Worm (Caenorhabditis elegans) whole organism, late embryonic: ENCODE results near the gene nfki-1.
A peak's percentile ranks its signal among the peaks of the same experiment; 100 is the strongest.

ENCODE experiments used
- ama-1 ChIP-seq: fragments of 150-350 bp; optimal IDR thresholded peaks from 2 replicates; lab custom pipeline; 2014
- ceh-18 ChIP-seq: sonication (generic microtip); optimal IDR thresholded peaks from 2 replicates; lab custom pipeline; 2016; ENCODE audit warnings: missing genetic modification characterization, missing compliant biosample characterization
- ceh-22 ChIP-seq: sonication (generic microtip); optimal IDR thresholded peaks from 2 replicates; lab custom pipeline; 2017; ENCODE audit warnings: missing biosample characterization, missing genetic modification characterization
- ceh-31 ChIP-seq: sonication (generic microtip); optimal IDR thresholded peaks from 2 replicates; lab custom pipeline; 2016; ENCODE audit warnings: missing genetic modification characterization, missing compliant biosample characterization
- ceh-34 ChIP-seq: sonication (generic microtip); optimal IDR thresholded peaks from 2 replicates; lab custom pipeline; 2016; ENCODE audit warnings: mild to moderate bottlenecking, missing genetic modification characterization, missing compliant biosample characterization
- ceh-45 ChIP-seq: fragments of 200-800 bp; sonication (Bioruptor generic); IDR thresholded peaks from 2 replicates; pipeline ENCODE4 v1.3.6; 2022; ENCODE audit warnings: missing genetic modification reagents, missing genetic modification characterization, missing compliant biosample characterization
- che-1 ChIP-seq: sonication (generic microtip); optimal IDR thresholded peaks from 2 replicates; lab custom pipeline; 2016; ENCODE audit warnings: mild to moderate bottlenecking, missing genetic modification characterization, missing compliant biosample characterization
- elt-2 ChIP-seq: sonication (generic microtip); optimal IDR thresholded peaks from 2 replicates; lab custom pipeline; 2016; ENCODE audit warnings: missing genetic modification reagents, missing genetic modification characterization, missing compliant biosample characterization
- eyg-1 ChIP-seq: sonication (generic microtip); optimal IDR thresholded peaks from 2 replicates; lab custom pipeline; 2016; ENCODE audit warnings: missing genotype, missing genetic modification characterization, missing compliant biosample characterization
- fkh-10 ChIP-seq: fragments of 150-350 bp; optimal IDR thresholded peaks from 2 replicates; lab custom pipeline; 2014; ENCODE audit warnings: missing biosample characterization, missing genetic modification reagents, missing genetic modification characterization
- hlh-30 ChIP-seq: sonication (generic microtip); optimal IDR thresholded peaks from 2 replicates; lab custom pipeline; 2017; ENCODE audit warnings: antibody characterized with exemption, missing genetic modification characterization, missing compliant biosample characterization; ENCODE audit not compliant: insufficient read depth
- hlh-6 ChIP-seq: sonication (generic microtip); optimal IDR thresholded peaks from 2 replicates; lab custom pipeline; 2016; ENCODE audit warnings: missing genotype, missing genetic modification characterization, missing compliant biosample characterization
- hlh-8 ChIP-seq: sonication (generic microtip); optimal IDR thresholded peaks from 2 replicates; lab custom pipeline; 2016; ENCODE audit warnings: missing genotype, missing genetic modification characterization, missing compliant biosample characterization
- lin-11 ChIP-seq: fragments of 200-800 bp; sonication (Bioruptor generic); optimal IDR thresholded peaks from 2 replicates; lab custom pipeline; 2018; ENCODE audit warnings: mild to moderate bottlenecking, missing genetic modification characterization, missing compliant biosample characterization
- nfya-1 ChIP-seq: sonication (generic microtip); optimal IDR thresholded peaks from 2 replicates; lab custom pipeline; 2017; ENCODE audit warnings: missing genetic modification characterization, mild to moderate bottlenecking, missing compliant biosample characterization, antibody characterized with exemption, moderate library complexity
- npax-4 ChIP-seq: sonication (generic microtip); optimal IDR thresholded peaks from 2 replicates; lab custom pipeline; 2016; ENCODE audit warnings: missing genetic modification characterization, missing compliant biosample characterization
- ref-2 ChIP-seq: sonication (generic microtip); optimal IDR thresholded peaks from 2 replicates; lab custom pipeline; 2016; ENCODE audit warnings: missing genetic modification characterization, missing compliant biosample characterization
- rnt-1 ChIP-seq: sonication (generic microtip); optimal IDR thresholded peaks from 2 replicates; lab custom pipeline; 2016; ENCODE audit warnings: missing genetic modification characterization, missing compliant biosample characterization
- sdc-2 ChIP-seq: sonication (generic microtip); optimal IDR thresholded peaks from 2 replicates; lab custom pipeline; 2016; ENCODE audit warnings: missing genotype, missing genetic modification characterization, missing compliant biosample characterization
- sox-2 ChIP-seq: fragments of 200-800 bp; sonication (Bioruptor generic); IDR thresholded peaks from 2 replicates; pipeline ENCODE4 v1.3.6; 2022; ENCODE audit warnings: missing genetic modification reagents, missing genetic modification characterization, missing compliant biosample characterization
- sox-4 ChIP-seq: sonication (generic microtip); optimal IDR thresholded peaks from 2 replicates; lab custom pipeline; 2017; ENCODE audit warnings: mild to moderate bottlenecking, missing genetic modification characterization, inconsistent platforms, missing compliant biosample characterization
- tbx-2 ChIP-seq: sonication (generic microtip); optimal IDR thresholded peaks from 2 replicates; lab custom pipeline; 2016; ENCODE audit warnings: missing genetic modification characterization, missing compliant biosample characterization
- tbx-7 ChIP-seq: sonication (generic microtip); optimal IDR thresholded peaks from 2 replicates; lab custom pipeline; 2016; ENCODE audit warnings: missing genotype, missing genetic modification characterization, missing compliant biosample characterization
- unc-3 ChIP-seq, 2 experiments: fragments of 200-800 bp in 1 of 2; sonication (Bioruptor generic) in 1 of 2; sonication (generic microtip) in 1 of 2; conservative IDR thresholded peaks in 1 of 2; optimal IDR thresholded peaks in 1 of 2; 2 replicates each; pipeline versions ENCODE4 v1.3.6 to Lab custom; 2016 to 2022; ENCODE audit warnings: missing compliant biosample characterization in 2 of 2, missing genetic modification characterization in 2 of 2, missing genetic modification reagents in 1 of 2
- unc-55 ChIP-seq: sonication (generic microtip); optimal IDR thresholded peaks from 2 replicates; lab custom pipeline; 2017; ENCODE audit warnings: missing biosample characterization, missing genetic modification reagents, missing genetic modification characterization
- unc-86 ChIP-seq: sonication (generic microtip); optimal IDR thresholded peaks from 2 replicates; lab custom pipeline; 2016; ENCODE audit warnings: missing genetic modification characterization, missing compliant biosample characterization
- zip-5 ChIP-seq: sonication (generic microtip); optimal IDR thresholded peaks from 2 replicates; lab custom pipeline; 2016; ENCODE audit warnings: missing genetic modification characterization, missing compliant biosample characterization

The nfki-1 gene

DNA sequence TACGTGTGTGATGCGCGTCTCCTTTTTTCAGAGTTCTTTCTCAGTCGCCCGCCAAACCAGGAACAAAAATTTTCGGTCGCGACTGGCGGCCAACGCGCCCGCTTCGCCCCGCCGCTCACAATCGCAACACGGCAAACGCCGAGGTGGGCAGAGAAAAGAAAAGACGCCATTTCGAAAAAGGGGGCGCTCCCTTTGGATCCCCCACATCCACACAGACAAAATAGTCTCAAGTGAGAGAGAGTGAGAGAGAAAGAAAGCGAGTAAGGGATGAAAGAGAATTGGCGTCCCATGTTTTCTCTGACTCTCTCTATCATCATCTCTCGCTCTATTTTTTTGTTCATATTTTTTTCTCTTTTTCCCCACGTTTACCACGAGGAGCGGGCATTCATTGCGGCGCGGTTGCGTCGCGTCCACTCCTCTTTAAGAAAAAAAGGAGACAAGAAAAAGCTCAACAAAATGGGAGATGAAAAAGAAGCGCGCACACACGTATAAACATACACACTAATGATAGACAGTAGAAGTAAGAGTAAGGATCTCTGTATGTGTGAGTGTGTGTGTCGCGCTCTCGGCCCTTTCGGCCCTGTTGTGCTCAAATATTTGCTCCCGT lies 1.1 kb upstream of the nfki-1 start (continued):
- no peak for TF ChIP-seq lin-11 (tag; lab: Kevin White, UChicago)
- TF ChIP-seq ceh-31 (tag; lab: Kevin White, UChicago): peak; percentile 77
- peak; percentile 37 for TF ChIP-seq hlh-30
- TF ChIP-seq elt-2 (tag; lab: Kevin White, UChicago): no peak
- peak; percentile 7 for TF ChIP-seq hlh-8 (tag; lab: Kevin White, UChicago)

DNA sequence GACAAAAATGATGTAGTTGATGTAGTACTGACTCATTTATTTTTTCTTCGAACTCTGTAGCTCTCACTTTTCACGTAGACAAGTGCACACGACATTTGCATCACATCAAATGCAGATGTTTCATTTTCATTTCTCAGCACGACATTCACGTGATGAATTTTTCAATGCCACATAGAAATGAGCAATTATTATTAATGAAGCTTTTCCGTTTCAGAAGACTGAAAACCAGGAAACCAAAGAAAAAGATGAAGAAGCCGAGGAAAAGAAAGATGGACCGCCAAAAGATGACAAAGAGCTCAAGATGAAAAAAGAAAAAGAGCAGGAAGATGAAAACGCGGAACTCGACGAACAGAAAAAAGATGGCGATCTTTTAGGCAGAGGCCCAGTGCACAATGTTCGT lies 565 bp downstream of the nfki-1 start:
- TF ChIP-seq ama-1 (lab: Kevin White, UChicago) (no peak), tbx-7 (tag; lab: Kevin White, UChicago) (no peak), eyg-1 (tag; lab: Kevin White, UChicago) (no peak), hlh-8 (tag; lab: Kevin White, UChicago) (no peak)

DNA sequence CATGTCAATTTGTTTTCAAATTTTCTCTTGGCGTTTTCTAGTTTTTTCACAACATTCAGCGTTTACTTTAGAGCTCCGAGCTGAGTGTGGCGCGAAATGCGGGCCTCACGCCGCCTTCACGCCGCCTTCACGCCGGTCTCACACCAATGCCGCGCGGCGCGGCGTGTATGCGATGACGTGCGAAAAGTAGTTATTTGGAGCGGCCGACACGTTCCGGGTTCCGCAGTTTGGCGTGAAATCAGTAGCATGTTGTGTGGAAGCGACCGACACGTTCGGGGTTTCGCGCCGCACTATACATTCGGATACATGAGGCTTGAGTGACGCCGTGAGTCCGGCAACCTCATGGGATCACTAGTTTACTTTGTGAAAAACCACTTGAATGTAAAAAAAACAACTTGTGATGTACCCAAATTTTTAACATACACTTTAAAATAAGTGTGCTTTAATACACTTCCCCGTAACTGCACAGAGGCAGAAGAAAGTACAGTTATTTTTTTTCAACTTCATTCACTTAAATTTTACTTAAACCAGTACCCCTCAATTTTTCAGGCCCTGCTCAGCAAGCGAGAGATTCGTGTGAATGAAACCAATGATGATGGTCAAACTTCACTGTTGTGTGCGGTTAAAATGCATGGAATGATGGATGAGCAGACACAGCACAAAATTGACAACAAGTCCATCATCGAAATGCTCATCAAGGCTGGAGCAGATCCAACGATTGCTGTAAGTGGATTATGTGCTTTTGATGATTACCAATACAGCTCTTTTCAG lies 7.3 kb downstream of the nfki-1 start:
- TF ChIP-seq hlh-6 (no peak), ceh-22 (tag; lab: Kevin White, UChicago) (no peak), npax-4 (tag; lab: Kevin White, UChicago) (no peak), sdc-2 (tag; lab: Kevin White, UChicago) (no peak), hlh-30 (no peak), unc-3 (GFP tag; conservative IDR thresholded peaks at IDR 0.05; lab: Robert Waterston, UW) (no peak), unc-3 (tag; optimal IDR thresholded peaks at IDR 0.05; lab: Kevin White, UChicago) (no peak), unc-86 (no peak), rnt-1 (tag; lab: Kevin White, UChicago) (no peak), fkh-10 (GFP tag; lab: Kevin White, UChicago) (no peak), elt-2 (tag; lab: Kevin White, UChicago) (no peak), lin-11 (tag; lab: Kevin White, UChicago) (no peak), ceh-34 (tag; lab: Kevin White, UChicago) (no peak), zip-5 (tag; lab: Kevin White, UChicago) (no peak), sox-4 (tag; lab: Kevin White, UChicago) (no peak), ceh-18 (tag; lab: Kevin White, UChicago) (no peak), che-1 (tag; lab: Kevin White, UChicago) (no peak), tbx-2 (tag; lab: Kevin White, UChicago) (no peak)

DNA sequence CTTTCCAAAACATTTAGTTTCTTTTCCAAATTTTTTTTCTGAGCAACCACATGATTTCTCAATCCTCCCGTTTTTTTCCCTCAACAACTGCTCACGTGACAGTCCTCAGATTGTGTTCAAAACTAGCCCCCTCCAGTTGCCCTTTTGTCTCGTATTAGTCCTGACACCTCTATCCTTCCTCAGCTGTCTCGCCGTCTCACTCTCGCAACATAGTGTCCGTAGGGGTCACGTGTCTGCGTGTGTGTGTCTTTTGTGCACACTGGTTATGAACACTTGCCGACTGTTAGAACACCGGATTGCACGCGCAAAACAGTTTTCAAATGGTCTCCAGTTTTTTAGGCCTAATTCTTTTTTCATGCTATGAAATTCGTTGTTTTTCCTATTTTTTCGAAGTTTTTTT lies 10.2 kb downstream of the nfki-1 start:
- TF ChIP-seq ceh-18 (tag; lab: Kevin White, UChicago): peak; percentile 64
- peak; percentile 60 for TF ChIP-seq sdc-2 (tag; lab: Kevin White, UChicago)
- 0 out of 2 replicates have a peak, but pooled peaks have one; percentile 19 for TF ChIP-seq sox-2 (GFP tag; lab: Robert Waterston, UW)
- peak; percentile 39 for TF ChIP-seq unc-55 (GFP tag; lab: Kevin White, UChicago)
- TF ChIP-seq ceh-45 (GFP tag; lab: Robert Waterston, UW): no peak
- TF ChIP-seq tbx-2 (tag; lab: Kevin White, UChicago): peak; percentile 63
- no peak for TF ChIP-seq zip-5 (tag; lab: Kevin White, UChicago)
- no peak for TF ChIP-seq ama-1 (lab: Kevin White, UChicago)
- peak; percentile 79 for TF ChIP-seq ceh-31 (tag; lab: Kevin White, UChicago)
- no peak for TF ChIP-seq tbx-7 (tag; lab: Kevin White, UChicago)
- peak; percentile 79 for TF ChIP-seq ref-2 (tag; lab: Kevin White, UChicago)
- peak; percentile 99 for TF ChIP-seq hlh-30
- TF ChIP-seq nfya-1 (tag; lab: Kevin White, UChicago): peak; percentile 37
- peak; percentile 18 for TF ChIP-seq hlh-8 (tag; lab: Kevin White, UChicago)
- peak; percentile 38 for TF ChIP-seq ceh-34 (tag; lab: Kevin White, UChicago)

DNA sequence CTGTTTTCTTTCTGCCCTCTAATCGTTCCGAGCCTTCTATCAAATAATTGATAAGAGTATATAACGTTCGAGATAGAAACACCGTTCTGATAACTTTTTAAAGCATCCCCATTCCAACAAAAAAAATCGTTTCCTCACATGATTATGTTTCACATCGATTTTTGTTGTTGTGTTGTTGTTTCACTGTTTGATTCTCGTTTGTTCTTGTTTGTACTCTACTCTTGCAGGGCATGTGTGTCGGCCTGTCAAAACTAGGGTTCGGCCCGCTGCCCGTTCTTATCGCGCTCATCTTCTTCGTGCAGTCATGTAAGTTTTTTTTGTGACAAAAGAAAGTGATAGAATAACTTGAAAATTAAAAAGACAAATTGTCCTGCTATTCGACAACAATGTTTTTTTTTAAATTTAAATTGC lies 10.7 kb downstream of the nfki-1 start, which contains the start of gene C33A11.2:
TSS of gene C33A11.2 (plus strand) at position 226 of the 411 bp plus-strand sequence.
- peak; percentile 67 for TF ChIP-seq elt-2 (tag; lab: Kevin White, UChicago)
- TF ChIP-seq ref-2 (tag; lab: Kevin White, UChicago): no peak
- TF ChIP-seq, all 69 proteins: peak for 1
